Worm (Caenorhabditis elegans): ENCODE results near the gene cku-70.

- TF ChIP-seq ceh-16 (tag; optimal IDR thresholded peaks at IDR 0.05): no peak
- TF ChIP-seq nhr-25 (tag; optimal IDR thresholded peaks at IDR 0.05): no peak
- TF ChIP-seq ceh-82 (tag; optimal IDR thresholded peaks at IDR 0.05): no peak
- TF ChIP-seq mab-5 (tag; optimal IDR thresholded peaks at IDR 0.05): no peak
- TF ChIP-seq nhr-11 (tag; optimal IDR thresholded peaks at IDR 0.05): no peak
- no peak for TF ChIP-seq skn-1 (tag; optimal IDR thresholded peaks at IDR 0.05)
- TF ChIP-seq sem-4 (tag; optimal IDR thresholded peaks at IDR 0.05): no peak
- no peak for TF ChIP-seq aly-2 (tag; optimal IDR thresholded peaks at IDR 0.05)
Measured at ce11 chrIII:11195140-11195539, 40.5 kb downstream of the cku-70 start, which contains the start of gene tra-1.

Data from whole organism, L2 larva.